Worm (Caenorhabditis elegans): Measurements from ENCODE around the gene wago-5.
A peak's percentile ranks its signal among the peaks of the same experiment; 100 is the strongest.

Gene wago-5

DNA sequence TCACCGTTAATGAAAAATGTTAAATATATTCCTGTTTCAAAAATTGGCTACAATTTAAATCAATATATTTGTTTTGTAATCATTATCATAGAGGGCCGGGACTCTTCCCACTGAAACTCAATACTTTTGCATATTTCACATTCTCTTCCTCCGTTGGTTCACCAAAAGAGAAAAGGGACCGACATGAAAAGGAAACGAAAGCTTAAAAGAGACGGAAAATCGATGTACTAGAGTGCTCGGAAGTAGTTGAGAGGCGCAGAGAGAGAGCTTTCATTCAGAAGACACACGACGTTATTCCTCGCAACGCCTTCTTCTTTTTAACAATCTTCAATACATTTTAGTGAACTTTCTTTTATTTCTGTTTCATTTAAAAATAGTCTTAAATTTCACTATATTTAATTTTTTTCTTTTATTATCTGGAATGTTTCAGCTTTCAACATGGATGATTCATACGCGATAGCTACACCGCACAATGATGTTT is 5.0 kb upstream of the wago-5 start, which contains the start of gene ehs-1 (continued):
- TF ChIP-seq mdt-29 (GFP tag; IDR thresholded peaks at IDR 0.05) (no peak), gei-8 (GFP tag; optimal IDR thresholded peaks at IDR 0.05) (no peak), lin-39 (tag; optimal IDR thresholded peaks at IDR 0.05) (no peak), daf-8 (GFP tag; IDR thresholded peaks at IDR 0.05) (no peak), dpl-1 (GFP tag; optimal IDR thresholded peaks at IDR 0.05) (peak; percentile 2), mxl-2 (GFP tag; conservative IDR thresholded peaks at IDR 0.05) (no peak), jun-1 (tag; optimal IDR thresholded peaks at IDR 0.05) (no peak)

DNA sequence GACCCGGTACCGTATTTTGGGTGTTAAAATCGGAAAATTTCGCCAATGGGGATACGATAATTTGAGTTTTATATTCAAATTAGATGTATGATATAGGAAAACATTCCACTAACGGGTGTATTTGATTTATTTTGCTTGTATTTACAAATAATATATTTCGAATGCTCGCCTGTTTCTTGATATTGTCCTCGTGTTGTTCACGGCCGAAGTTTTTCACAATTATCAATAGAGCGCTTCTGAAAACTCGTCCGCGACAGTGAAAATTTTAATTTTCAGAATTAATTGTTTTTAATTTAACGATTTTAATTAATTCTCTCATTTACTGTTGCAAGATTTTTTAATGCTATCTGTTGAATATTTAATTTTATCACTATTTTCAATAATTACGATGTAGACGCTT is 4.4 kb upstream of the wago-5 start:
- TF ChIP-seq nhr-28 (tag; optimal IDR thresholded peaks at IDR 0.05) (peak; percentile 22), lin-1 (GFP tag; IDR thresholded peaks at IDR 0.05) (no peak), nhr-10 (tag; optimal IDR thresholded peaks at IDR 0.05) (no peak), mdl-1 (tag; optimal IDR thresholded peaks at IDR 0.05) (no peak), vab-7 (GFP tag; IDR thresholded peaks at IDR 0.05) (0 out of 2 replicates have a peak, but pooled peaks have one; percentile 23), Y5F2A.4 (GFP tag; optimal IDR thresholded peaks at IDR 0.05) (no peak), dmd-6 (GFP tag; IDR thresholded peaks at IDR 0.05) (peak; percentile 34), F44E2.7 (GFP tag; IDR thresholded peaks at IDR 0.05) (no peak), saeg-2 (GFP tag; IDR thresholded peaks at IDR 0.05) (no peak), dpl-1 (GFP tag; optimal IDR thresholded peaks at IDR 0.05) (peak; percentile 24), hlh-11 (tag; optimal IDR thresholded peaks at IDR 0.05) (no peak), tra-1 (GFP tag; IDR thresholded peaks at IDR 0.05) (0 out of 2 replicates have a peak, but pooled peaks have one; percentile 21), F49E8.2 (tag; optimal IDR thresholded peaks at IDR 0.05; ENCODE audit: borderline replicate concordance) (no peak), hif-1 (tag; optimal IDR thresholded peaks at IDR 0.05) (peak in 1 of 2 experiments; percentile 54), madf-9 (GFP tag; conservative IDR thresholded peaks at IDR 0.05) (peak; percentile 47; the same call in 1 of the 2 replicates), nhr-76 (tag; optimal IDR thresholded peaks at IDR 0.05) (no peak), Y48G9A.11 (GFP tag; IDR thresholded peaks at IDR 0.05) (peak; percentile 25; the same call in 1 of the 2 replicates), aha-1 (tag) (peak; percentile 30), lin-38 (GFP tag; IDR thresholded peaks at IDR 0.05) (peak; percentile 90), mes-2 (tag; optimal IDR thresholded peaks at IDR 0.05; ENCODE audit: poor library complexity, severe bottlenecking) (peak; percentile 97), F37D6.2 (tag; optimal IDR thresholded peaks at IDR 0.05) (no peak), arid-1 (GFP tag; conservative IDR thresholded peaks at IDR 0.05) (no peak), unc-130 (GFP tag; optimal IDR thresholded peaks at IDR 0.05) (peak; percentile 91), snpc-1.2 (GFP tag; IDR thresholded peaks at IDR 0.05) (0 out of 2 replicates have a peak, but pooled peaks have one; percentile 9), dmd-9 (GFP tag; IDR thresholded peaks at IDR 0.05) (0 out of 2 replicates have a peak, but pooled peaks have one; percentile 40), ZK337.2 (GFP tag; IDR thresholded peaks at IDR 0.05) (0 out of 2 replicates have a peak, but pooled peaks have one; percentile 62)

DNA sequence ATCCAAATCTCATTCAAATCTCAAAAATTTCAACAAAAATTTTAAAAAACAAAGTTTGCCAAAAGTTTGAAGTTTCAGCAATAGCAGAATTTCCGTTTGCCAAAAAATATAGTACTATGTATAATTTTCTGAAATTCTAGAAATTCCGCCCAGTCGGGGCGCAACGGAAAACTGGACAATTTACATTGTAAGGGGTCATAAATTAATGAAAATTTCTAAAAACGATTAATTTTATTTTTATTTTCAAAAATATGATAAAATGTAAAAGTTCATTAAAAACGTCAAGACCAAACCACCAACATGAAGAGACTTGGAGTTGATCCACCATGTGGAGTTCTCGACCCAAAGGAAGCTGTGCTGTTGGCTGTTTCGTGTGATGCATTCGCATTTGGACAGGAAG is 3.0 kb upstream of the wago-5 start, which contains the start of gene ZK1248.4:
ZK1248.4 (plus strand) TSS at position 301 of the 400 bp plus-strand sequence.
- TF ChIP-seq nhr-76 (tag; optimal IDR thresholded peaks at IDR 0.05) (no peak), madf-9 (GFP tag; conservative IDR thresholded peaks at IDR 0.05) (no peak), nhr-42 (GFP tag; IDR thresholded peaks at IDR 0.05) (no peak), ZK337.2 (GFP tag; IDR thresholded peaks at IDR 0.05) (no peak), nhr-237 (tag; optimal IDR thresholded peaks at IDR 0.05) (no peak), R02D3.7 (tag; optimal IDR thresholded peaks at IDR 0.05) (no peak), vab-7 (GFP tag; IDR thresholded peaks at IDR 0.05) (no peak), T20F7.1 (GFP tag; optimal IDR thresholded peaks at IDR 0.05) (no peak), aly-2 (tag; optimal IDR thresholded peaks at IDR 0.05) (no peak), Y75B8A.6 (GFP tag; IDR thresholded peaks at IDR 0.05) (no peak), spr-3 (GFP tag; optimal IDR thresholded peaks at IDR 0.05) (no peak), ceh-32 (tag; optimal IDR thresholded peaks at IDR 0.05; ENCODE audit: poor library complexity) (no peak), ceh-44 (GFP tag; IDR thresholded peaks at IDR 0.05) (no peak), daf-16 (GFP tag; optimal IDR thresholded peaks at IDR 0.05) (no peak), daf-16 (tag; optimal IDR thresholded peaks at IDR 0.05) (no peak), F26F4.8 (GFP tag; conservative IDR thresholded peaks at IDR 0.05) (no peak), pha-4 (GFP tag; IDR thresholded peaks at IDR 0.05) (no peak), pha-4 (tag; optimal IDR thresholded peaks at IDR 0.05) (no peak), tra-1 (GFP tag; IDR thresholded peaks at IDR 0.05) (no peak), ceh-28 (tag; optimal IDR thresholded peaks at IDR 0.05) (no peak), nhr-77 (tag; optimal IDR thresholded peaks at IDR 0.05) (no peak)

Data from whole organism, L4 larva.